Fruit fly (Drosophila melanogaster) whole organism, embryonic: ENCODE results near the gene TMEM216.

Experiments used
- BEAF-32 ChIP-seq: fragments of 200-800 bp; sonication (Bioruptor generic); optimal IDR thresholded peaks from 3 replicates; lab custom pipeline; 2017; ENCODE audit warnings: missing biosample characterization, missing genetic modification characterization, mild to moderate bottlenecking, moderate library complexity, missing genetic modification reagents
- CG10321 ChIP-seq: fragments of 200-800 bp; sonication (Bioruptor generic); IDR thresholded peaks from 2 replicates; pipeline ENCODE4 v1.3.6; 2022; ENCODE audit warnings: missing biosample characterization, missing genetic modification characterization
- CG10462 ChIP-seq: fragments of 200-800 bp; sonication (Bioruptor generic); optimal IDR thresholded peaks from 2 replicates; lab custom pipeline; 2016; ENCODE audit warnings: missing biosample characterization, missing genetic modification characterization
- CG11695 ChIP-seq: fragments of 200-800 bp; sonication (Bioruptor generic); IDR thresholded peaks from 3 replicates; pipeline ENCODE4 v1.3.6; 2022; ENCODE audit warnings: missing biosample characterization, missing genetic modification characterization
- CG12236 ChIP-seq: fragments of 200-800 bp; sonication (Bioruptor generic); optimal IDR thresholded peaks from 2 replicates; lab custom pipeline; 2016; ENCODE audit warnings: missing biosample characterization, missing genetic modification characterization
- CG12299 ChIP-seq: fragments of 200-800 bp; sonication (Bioruptor generic); optimal IDR thresholded peaks from 2 replicates; lab custom pipeline; 2018; ENCODE audit warnings: missing biosample characterization, mild to moderate bottlenecking, missing genetic modification characterization
- CG12391 ChIP-seq: fragments of 200-800 bp; sonication (Bioruptor generic); optimal IDR thresholded peaks from 3 replicates; lab custom pipeline; 2018; ENCODE audit warnings: missing biosample characterization, mild to moderate bottlenecking, missing genetic modification characterization, moderate library complexity
- CG12659 ChIP-seq: fragments of 200-800 bp; sonication (Bioruptor generic); optimal IDR thresholded peaks from 3 replicates; lab custom pipeline; 2017; ENCODE audit warnings: mild to moderate bottlenecking, missing biosample characterization, missing genetic modification reagents, missing genetic modification characterization
- CG12744 ChIP-seq: fragments of 200-800 bp; sonication (Bioruptor generic); optimal IDR thresholded peaks from 2 replicates; lab custom pipeline; 2016; ENCODE audit warnings: missing biosample characterization, missing genetic modification characterization
- CG13287 ChIP-seq: fragments of 200-800 bp; sonication (Bioruptor generic); IDR thresholded peaks from 2 replicates; pipeline ENCODE4 v1.3.6; 2022; ENCODE audit warnings: missing biosample characterization, missing genetic modification characterization; ENCODE audit not compliant: partially characterized antibody
- CG13296 ChIP-seq: fragments of 200-800 bp; sonication (Bioruptor generic); optimal IDR thresholded peaks from 3 replicates; lab custom pipeline; 2018; ENCODE audit warnings: missing biosample characterization, mild to moderate bottlenecking, missing genetic modification characterization
- CG13424 ChIP-seq: fragments of 200-800 bp; sonication (Bioruptor generic); optimal IDR thresholded peaks from 2 replicates; lab custom pipeline; 2019; ENCODE audit warnings: missing biosample characterization, mild to moderate bottlenecking, missing genetic modification characterization, moderate library complexity
- CG14014 ChIP-seq: fragments of 200-800 bp; sonication (Bioruptor generic); IDR thresholded peaks from 2 replicates; pipeline ENCODE4 v1.3.6; 2022; ENCODE audit warnings: missing biosample characterization, missing genetic modification characterization
- CG14050 ChIP-seq: fragments of 200-800 bp; sonication (Bioruptor generic); IDR thresholded peaks from 3 replicates; pipeline ENCODE4 v1.3.6; 2022; ENCODE audit warnings: missing biosample characterization, missing genetic modification characterization
- CG14965 ChIP-seq: fragments of 200-800 bp; sonication (Bioruptor generic); optimal IDR thresholded peaks from 2 replicates; lab custom pipeline; 2016; ENCODE audit warnings: missing biosample characterization, missing genetic modification characterization, borderline replicate concordance
- CG15514 ChIP-seq: fragments of 200-800 bp; sonication (Bioruptor generic); optimal IDR thresholded peaks from 3 replicates; lab custom pipeline; 2017; ENCODE audit warnings: missing biosample characterization, missing genetic modification characterization, mild to moderate bottlenecking, moderate library complexity, missing genetic modification reagents
- CG15601 ChIP-seq: fragments of 200-800 bp; sonication (Bioruptor generic); optimal IDR thresholded peaks from 3 replicates; lab custom pipeline; 2019; ENCODE audit warnings: missing biosample characterization, mild to moderate bottlenecking, missing genetic modification characterization, moderate library complexity
- CG18764 ChIP-seq: fragments of 200-800 bp; sonication (Bioruptor generic); optimal IDR thresholded peaks from 3 replicates; lab custom pipeline; 2016; ENCODE audit warnings: missing biosample characterization, missing genetic modification characterization
- CG2712 ChIP-seq: fragments of 200-800 bp; optimal IDR thresholded peaks from 3 replicates; lab custom pipeline; 2019; ENCODE audit warnings: missing biosample characterization, mild to moderate bottlenecking, missing genetic modification characterization, moderate library complexity
- CG30403 ChIP-seq: fragments of 200-800 bp; sonication (Bioruptor generic); optimal IDR thresholded peaks from 3 replicates; lab custom pipeline; 2016; ENCODE audit warnings: missing biosample characterization, missing genetic modification characterization
- CG3065 ChIP-seq: fragments of 200-800 bp; sonication (Bioruptor generic); optimal IDR thresholded peaks from 2 replicates; lab custom pipeline; 2016; ENCODE audit warnings: missing biosample characterization, missing genetic modification characterization
- CG32772 ChIP-seq: fragments of 200-800 bp; sonication (Bioruptor generic); IDR thresholded peaks from 2 replicates; pipeline ENCODE4 v1.3.6; 2022; ENCODE audit warnings: missing biosample characterization, missing genetic modification characterization
- CG6854 ChIP-seq: fragments of 200-800 bp; sonication (Bioruptor generic); optimal IDR thresholded peaks from 3 replicates; lab custom pipeline; 2017; ENCODE audit warnings: missing biosample characterization, mild to moderate bottlenecking, missing genetic modification characterization
- CG7745 ChIP-seq: fragments of 200-800 bp; sonication (Bioruptor generic); optimal IDR thresholded peaks from 2 replicates; lab custom pipeline; 2018; ENCODE audit warnings: missing biosample characterization, mild to moderate bottlenecking, missing genetic modification characterization, moderate library complexity
- CG8388 ChIP-seq: fragments of 200-800 bp; sonication (Bioruptor generic); optimal IDR thresholded peaks from 2 replicates; lab custom pipeline; 2019; ENCODE audit warnings: missing biosample characterization, mild to moderate bottlenecking, missing genetic modification characterization, moderate library complexity
- E2f2 ChIP-seq: fragments of 200-800 bp; sonication (Bioruptor generic); IDR thresholded peaks from 2 replicates; pipeline ENCODE4 v1.3.6; 2022; ENCODE audit warnings: missing biosample characterization, missing genetic modification characterization
- Ets97D ChIP-seq: fragments of 200-800 bp; sonication (Bioruptor generic); optimal IDR thresholded peaks from 3 replicates; lab custom pipeline; 2016; ENCODE audit warnings: missing biosample characterization, missing genetic modification characterization
- Hr3 ChIP-seq: fragments of 200-800 bp; sonication (Bioruptor generic); optimal IDR thresholded peaks from 3 replicates; lab custom pipeline; 2016; ENCODE audit warnings: missing biosample characterization, missing genetic modification characterization
- Jarid2 ChIP-seq: fragments of 200-800 bp; sonication (Bioruptor generic); optimal IDR thresholded peaks from 3 replicates; lab custom pipeline; 2017; ENCODE audit warnings: mild to moderate bottlenecking, missing biosample characterization, missing genetic modification reagents, missing genetic modification characterization
- Max ChIP-seq: fragments of 200-800 bp; sonication (Bioruptor generic); optimal IDR thresholded peaks from 2 replicates; lab custom pipeline; 2016; ENCODE audit warnings: missing biosample characterization, mild to moderate bottlenecking, missing genetic modification characterization
- Nf-YB ChIP-seq: fragments of 200-800 bp; sonication (Bioruptor generic); optimal IDR thresholded peaks from 3 replicates; lab custom pipeline; 2019; ENCODE audit warnings: missing biosample characterization, mild to moderate bottlenecking, missing genetic modification characterization, moderate library complexity
- Oaz ChIP-seq: fragments of 200-800 bp; sonication (Bioruptor generic); IDR thresholded peaks from 2 replicates; pipeline ENCODE4 v1.3.6; 2022; ENCODE audit warnings: missing biosample characterization, missing genetic modification characterization
- Sox100B ChIP-seq: fragments of 200-800 bp; sonication (Bioruptor generic); optimal IDR thresholded peaks from 3 replicates; lab custom pipeline; 2018; ENCODE audit warnings: missing biosample characterization, mild to moderate bottlenecking, missing genetic modification characterization
- YL-1 ChIP-seq: fragments of 200-800 bp; sonication (Bioruptor generic); optimal IDR thresholded peaks from 3 replicates; lab custom pipeline; 2017; ENCODE audit warnings: missing biosample characterization, mild to moderate bottlenecking, missing genetic modification characterization
- az2 ChIP-seq: fragments of 200-800 bp; sonication (Bioruptor generic); optimal IDR thresholded peaks from 3 replicates; lab custom pipeline; 2016; ENCODE audit warnings: missing biosample characterization, missing genetic modification characterization
- caup ChIP-seq: fragments of 200-800 bp; sonication (Bioruptor generic); optimal IDR thresholded peaks from 3 replicates; lab custom pipeline; 2017; ENCODE audit warnings: missing biosample characterization, mild to moderate bottlenecking, missing genetic modification characterization, moderate library complexity; ENCODE audit not compliant: severe bottlenecking
- croc ChIP-seq: fragments of 200-800 bp; sonication (Bioruptor generic); conservative IDR thresholded peaks from 3 replicates; pipeline ENCODE4 v1.3.6; 2022; ENCODE audit warnings: missing biosample characterization, missing genetic modification characterization
- da ChIP-seq: fragments of 200-800 bp; sonication (Bioruptor generic); optimal IDR thresholded peaks from 2 replicates; lab custom pipeline; 2016; ENCODE audit warnings: missing biosample characterization, missing genetic modification characterization
- emc ChIP-seq: fragments of 200-800 bp; sonication (Bioruptor generic); optimal IDR thresholded peaks from 2 replicates; lab custom pipeline; 2016; ENCODE audit warnings: missing biosample characterization, missing genetic modification characterization
- eve ChIP-seq, 2 experiments: fragments of >200 bp; optimal IDR thresholded peaks; 2 replicates each; lab custom pipeline; 2017; ENCODE audit warnings: missing biosample characterization in 2 of 2, missing genetic modification characterization in 2 of 2
- exex ChIP-seq: fragments of 200-800 bp; sonication (Bioruptor generic); optimal IDR thresholded peaks from 4 replicates; lab custom pipeline; 2018; ENCODE audit warnings: missing biosample characterization, mild to moderate bottlenecking, missing genetic modification characterization, moderate library complexity
- ham ChIP-seq: fragments of 200-800 bp; sonication (Bioruptor generic); IDR thresholded peaks from 2 replicates; pipeline ENCODE4 v1.3.6; 2022; ENCODE audit warnings: missing biosample characterization, missing genetic modification characterization
- hkb ChIP-seq, 2 experiments: fragments of 200-800 bp in 1 of 2; fragments of >200 bp in 1 of 2; sonication (Bioruptor generic) in 1 of 2; IDR thresholded peaks in 1 of 2; optimal IDR thresholded peaks in 1 of 2; 2 replicates each; pipeline versions ENCODE4 v1.3.6 to Lab custom; 2017 to 2022; ENCODE audit warnings: missing biosample characterization in 1 of 2, missing genetic modification characterization in 1 of 2
- insv ChIP-seq, 2 experiments: fragments of 200-800 bp; sonication (Bioruptor generic); optimal IDR thresholded peaks; 3 replicates each; lab custom pipeline; 2016 to 2018; ENCODE audit warnings: missing biosample characterization in 2 of 2, missing genetic modification characterization in 2 of 2
- lbe ChIP-seq: fragments of 200-800 bp; sonication (Bioruptor generic); optimal IDR thresholded peaks from 2 replicates; lab custom pipeline; 2016; ENCODE audit warnings: missing biosample characterization, mild to moderate bottlenecking, missing genetic modification characterization
- nmo ChIP-seq: fragments of 200-800 bp; sonication (Bioruptor generic); optimal IDR thresholded peaks from 2 replicates; lab custom pipeline; 2018; ENCODE audit warnings: missing biosample characterization, mild to moderate bottlenecking, missing genetic modification characterization, moderate library complexity
- otp ChIP-seq: fragments of 200-800 bp; sonication (Bioruptor generic); IDR thresholded peaks from 3 replicates; pipeline ENCODE4, ENCODE4 v1.3.6; 2022; ENCODE audit warnings: missing biosample characterization, missing genetic modification characterization
- pnt ChIP-seq: fragments of 200-800 bp; sonication (Bioruptor generic); optimal IDR thresholded peaks from 3 replicates; lab custom pipeline; 2016; ENCODE audit warnings: missing biosample characterization, missing genetic modification characterization
- sqz ChIP-seq: fragments of 200-800 bp; sonication (Bioruptor generic); optimal IDR thresholded peaks from 3 replicates; lab custom pipeline; 2018; ENCODE audit warnings: missing biosample characterization, mild to moderate bottlenecking, missing genetic modification characterization
- wor ChIP-seq: fragments of 200-800 bp; sonication (Bioruptor generic); IDR thresholded peaks from 2 replicates; pipeline ENCODE4 v1.3.6; 2022; ENCODE audit warnings: missing biosample characterization, missing genetic modification characterization

The TMEM216 gene

dm6 chr3R:8673803-8674234 is 42.2 kb upstream of the TMEM216 start, which contains the start of gene mRpL19 (continued):
- TF ChIP-seq Nf-YB (peak; percentile 37), ham (GFP tag; lab: Robert Waterston, UW) (no peak), lbe (GFP tag; lab: Kevin White, UChicago) (peak; percentile 52), da (no peak), exex (tag; lab: Kevin White, UChicago) (peak; percentile 73), emc (no peak), CG10321 (GFP tag; lab: Robert Waterston, UW) (no peak), CG10462 (GFP tag; lab: Kevin White, UChicago) (no peak), Ets97D (GFP tag; lab: Kevin White, UChicago) (peak; percentile 9), CG12299 (tag; lab: Kevin White, UChicago) (peak; percentile 58), insv (GFP tag; optimal IDR thresholded peaks at IDR 0.05; lab: Kevin White, UChicago) (peak in 1 of 2 experiments; percentile 23), CG30403 (GFP tag; lab: Kevin White, UChicago) (peak; percentile 46), sqz (GFP tag; lab: Kevin White, UChicago) (peak; percentile 54), CG12391 (tag; lab: Kevin White, UChicago) (peak; percentile 78), Sox100B (GFP tag; lab: Kevin White, UChicago) (peak; percentile 44), CG18764 (GFP tag; lab: Kevin White, UChicago) (peak; percentile 20), otp (GFP tag; lab: Robert Waterston, UW) (no peak), croc (no peak), CG3065 (GFP tag; lab: Kevin White, UChicago) (no peak), hkb (optimal IDR thresholded peaks at IDR 0.05; lab: Kevin White, UChicago) (no peak), hkb (GFP tag; IDR thresholded peaks at IDR 0.05; lab: Robert Waterston, UW) (peak; percentile 38; the same call in 1 of the 2 replicates), CG13287 (GFP tag; lab: Robert Waterston, UW) (peak; percentile 80), CG2712 (tag; lab: Kevin White, UChicago) (peak; percentile 73), CG14014 (GFP tag; lab: Robert Waterston, UW) (peak; percentile 13; the same call in 1 of the 2 replicates), CG12236 (GFP tag; lab: Kevin White, UChicago) (no peak), Max (GFP tag; lab: Kevin White, UChicago) (peak; percentile 1), CG13424 (tag; lab: Kevin White, UChicago) (peak; percentile 71), CG15601 (tag; lab: Kevin White, UChicago) (peak; percentile 65), E2f2 (GFP tag; lab: Robert Waterston, UW) (peak; percentile 50), nmo (GFP tag; lab: Kevin White, UChicago) (peak; percentile 52), CG8388 (peak; percentile 42), CG14965 (GFP tag; lab: Kevin White, UChicago) (no peak), Oaz (GFP tag; lab: Robert Waterston, UW) (no peak), CG7745 (tag; lab: Kevin White, UChicago) (no peak), CG15514 (GFP tag; lab: Kevin White, UChicago) (peak; percentile 53), caup (GFP tag; lab: Kevin White, UChicago) (peak; percentile 0), CG14050 (GFP tag; lab: Robert Waterston, UW) (no peak; the same call in 2 of the 3 replicates), az2 (GFP tag; lab: Kevin White, UChicago) (peak; percentile 9), YL-1 (peak; percentile 74), CG12744 (GFP tag; lab: Kevin White, UChicago) (no peak), BEAF-32 (GFP tag; lab: Kevin White, UChicago) (peak; percentile 54), CG13296 (GFP tag; lab: Kevin White, UChicago) (peak; percentile 69), CG6854 (GFP tag; lab: Kevin White, UChicago) (no peak), eve (GFP tag; optimal IDR thresholded peaks at IDR 0.05; lab: Kevin White, UChicago) (no peak), CG32772 (no peak), pnt (GFP tag; lab: Kevin White, UChicago) (no peak), CG11695 (GFP tag; lab: Robert Waterston, UW) (peak; percentile 34; the same call in 1 of the 3 replicates), Hr3 (GFP tag; lab: Kevin White, UChicago) (peak; percentile 18), wor (GFP tag; lab: Robert Waterston, UW) (no peak), CG12659 (peak; percentile 62), Jarid2 (no peak)
